Fruit fly (Drosophila melanogaster): ENCODE measurements around the gene CG10011.

Gene CG10011

DNA sequence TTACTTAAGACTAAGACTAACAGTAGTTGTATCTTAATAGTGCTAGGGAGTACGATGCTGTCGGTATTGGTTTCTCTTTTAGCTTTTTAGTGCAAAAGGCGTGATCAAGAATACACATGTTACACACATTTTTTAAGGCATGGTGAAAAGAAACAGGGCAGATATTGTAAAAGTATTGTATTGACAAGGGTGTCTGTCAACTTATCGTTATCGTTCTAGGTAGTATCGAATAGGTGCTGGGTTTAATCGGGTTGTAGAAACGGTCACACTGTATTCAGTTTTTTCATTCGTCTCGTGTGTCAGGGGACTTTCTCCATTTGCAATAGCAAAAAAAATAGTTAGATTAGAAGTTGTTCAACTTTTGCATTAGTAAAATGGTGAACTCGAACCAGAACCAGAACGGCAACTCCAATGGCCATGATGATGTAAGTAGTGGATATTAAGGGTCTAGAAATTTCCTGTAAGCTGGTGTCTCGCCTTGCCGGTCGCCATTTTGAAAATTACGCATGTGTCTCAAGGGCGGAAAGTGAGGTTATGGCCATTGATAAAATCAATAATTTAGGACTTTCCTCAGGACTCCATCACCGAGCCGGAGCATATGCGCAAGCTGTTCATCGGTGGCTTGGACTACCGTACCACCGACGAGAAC is 34.6 kb downstream of the CG10011 start (continued):
- TF ChIP-seq foxo (GFP tag; optimal IDR thresholded peaks at IDR 0.05), result no peak
- no peak for TF ChIP-seq br (GFP tag; optimal IDR thresholded peaks at IDR 0.05)
- no peak for TF ChIP-seq dl (GFP tag; optimal IDR thresholded peaks at IDR 0.05; ENCODE audit: insufficient read depth in 1 of 2, partially characterized antibody in 2 of 2)
- no peak for TF ChIP-seq brk (GFP tag; optimal IDR thresholded peaks at IDR 0.05)

DNA sequence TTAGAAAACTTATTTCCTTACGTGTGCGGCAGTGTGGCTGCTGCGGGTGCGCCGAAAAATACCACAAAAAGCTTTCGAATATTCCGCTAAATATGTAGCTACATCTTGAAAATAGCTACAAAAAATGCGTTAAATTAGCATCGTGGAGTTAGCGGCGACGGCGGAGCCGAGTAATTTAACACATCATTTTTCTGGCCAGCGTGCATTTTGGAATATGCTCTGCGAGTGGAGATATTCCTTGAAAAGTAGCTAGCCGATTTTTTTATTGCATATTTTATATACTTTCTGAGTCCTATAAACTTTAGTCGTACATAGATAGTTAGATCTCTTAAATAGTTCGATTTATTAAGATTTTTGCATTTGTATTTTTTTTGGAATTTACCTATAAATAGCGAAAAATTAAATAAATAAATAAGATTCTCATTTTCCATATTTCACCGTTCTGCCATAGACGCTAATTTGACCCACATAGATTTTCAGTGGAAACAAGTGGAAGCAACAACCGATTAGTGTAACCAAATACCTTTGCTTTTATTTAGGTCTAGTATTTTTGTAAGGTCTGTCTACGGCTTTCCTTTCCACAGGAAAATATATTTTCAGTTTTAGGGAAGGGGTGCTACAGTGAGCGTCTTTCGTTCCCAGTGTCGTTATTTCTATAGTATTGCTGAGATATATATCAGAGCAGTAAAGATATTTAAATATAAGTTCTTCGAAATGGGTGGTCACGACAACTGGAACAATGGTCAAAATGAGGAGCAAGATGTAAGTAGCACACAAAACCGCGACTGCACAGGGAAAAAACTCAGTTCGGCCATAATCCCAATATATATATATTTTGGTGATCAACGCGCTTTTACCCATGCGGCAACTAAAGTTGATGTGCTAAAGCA is 35.4 kb downstream of the CG10011 start, which contains the start of the genes Noa36 and Hrb98DE:
Gene Noa36, minus strand, starts transcription at position 51 of the 890 bp plus-strand sequence.
Gene Hrb98DE, plus strand, starts transcription at position 597 of the 890 bp plus-strand sequence.
- TF ChIP-seq Vsx2 (GFP tag; optimal IDR thresholded peaks at IDR 0.05; ENCODE audit: partially characterized antibody) (no peak), sv (GFP tag; optimal IDR thresholded peaks at IDR 0.05) (no peak), Mio (GFP tag; optimal IDR thresholded peaks at IDR 0.05) (no peak), h (GFP tag; optimal IDR thresholded peaks at IDR 0.05) (no peak), Abd-B (GFP tag; optimal IDR thresholded peaks at IDR 0.05) (no peak), fru (GFP tag; optimal IDR thresholded peaks at IDR 0.05) (no peak), ey (GFP tag; optimal IDR thresholded peaks at IDR 0.05) (peak; percentile 11), woc (GFP tag; optimal IDR thresholded peaks at IDR 0.05) (peak; percentile 44), tai (GFP tag; optimal IDR thresholded peaks at IDR 0.05) (no peak), dmrt93B (GFP tag; optimal IDR thresholded peaks at IDR 0.05) (no peak), Dif (GFP tag; optimal IDR thresholded peaks at IDR 0.05; ENCODE audit: partially characterized antibody) (no peak), Rel (GFP tag; optimal IDR thresholded peaks at IDR 0.05) (no peak), Rel (tag; optimal IDR thresholded peaks at IDR 0.05) (no peak), jim (GFP tag; optimal IDR thresholded peaks at IDR 0.05) (peak; percentile 57), CrebA (GFP tag; optimal IDR thresholded peaks at IDR 0.05; ENCODE audit: borderline replicate concordance) (no peak), OdsH (GFP tag; optimal IDR thresholded peaks at IDR 0.05) (peak; percentile 13), Sp1 (GFP tag; optimal IDR thresholded peaks at IDR 0.05) (peak; percentile 7), Jra (GFP tag; optimal IDR thresholded peaks at IDR 0.05) (peak; percentile 21), dl (GFP tag; optimal IDR thresholded peaks at IDR 0.05; ENCODE audit: insufficient read depth in 1 of 2, partially characterized antibody in 2 of 2) (no peak), Myc (optimal IDR thresholded peaks at IDR 0.05) (peak; percentile 67), Hnf4 (GFP tag; optimal IDR thresholded peaks at IDR 0.05) (peak; percentile 9), lola (GFP tag; optimal IDR thresholded peaks at IDR 0.05) (no peak), Hr83 (GFP tag; optimal IDR thresholded peaks at IDR 0.05; ENCODE audit: poor library complexity, severe bottlenecking) (no peak), pan (optimal IDR thresholded peaks at IDR 0.05) (no peak), sage (GFP tag; optimal IDR thresholded peaks at IDR 0.05) (no peak), CG9705 (GFP tag; optimal IDR thresholded peaks at IDR 0.05) (no peak), CG32264 (GFP tag; optimal IDR thresholded peaks at IDR 0.05) (no peak), rgr (GFP tag; optimal IDR thresholded peaks at IDR 0.05) (no peak), dsf (GFP tag; optimal IDR thresholded peaks at IDR 0.05; ENCODE audit: borderline replicate concordance) (peak; percentile 11), psq (GFP tag; optimal IDR thresholded peaks at IDR 0.05) (no peak), usp (GFP tag; optimal IDR thresholded peaks at IDR 0.05) (no peak), foxo (GFP tag; optimal IDR thresholded peaks at IDR 0.05) (peak in 1 of 2 experiments; percentile 51), HLH106 (tag; optimal IDR thresholded peaks at IDR 0.05) (peak; percentile 49), br (GFP tag; optimal IDR thresholded peaks at IDR 0.05) (no peak), N (GFP tag; optimal IDR thresholded peaks at IDR 0.05) (no peak), brk (GFP tag; optimal IDR thresholded peaks at IDR 0.05) (no peak)

DNA sequence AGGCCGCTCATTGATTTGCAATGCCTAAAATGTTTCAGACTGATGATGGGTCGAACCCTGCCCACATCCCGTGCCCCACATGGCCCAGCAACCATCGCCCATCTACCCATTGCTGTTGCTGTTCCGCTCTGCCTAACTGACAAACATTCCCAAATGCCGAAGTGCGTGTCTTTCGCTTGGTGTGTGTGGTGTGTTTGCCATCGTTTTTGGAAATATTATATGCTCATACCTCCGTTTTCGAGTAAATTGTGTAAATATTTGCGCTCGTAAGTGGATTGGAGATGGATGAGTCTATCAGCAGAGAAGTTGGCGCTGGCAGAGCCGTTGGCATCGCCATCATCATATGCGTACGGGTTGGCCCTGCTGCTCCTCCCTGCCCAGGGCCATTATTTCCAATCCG is 37.4 kb downstream of the CG10011 start:
- TF ChIP-seq dsf (GFP tag; optimal IDR thresholded peaks at IDR 0.05; ENCODE audit: borderline replicate concordance) (no peak), rgr (GFP tag; optimal IDR thresholded peaks at IDR 0.05) (no peak), foxo (GFP tag; optimal IDR thresholded peaks at IDR 0.05) (no peak), N (GFP tag; optimal IDR thresholded peaks at IDR 0.05) (no peak), pan (optimal IDR thresholded peaks at IDR 0.05) (no peak), lola (GFP tag; optimal IDR thresholded peaks at IDR 0.05) (no peak), Myc (optimal IDR thresholded peaks at IDR 0.05) (no peak), Dfd (GFP tag; optimal IDR thresholded peaks at IDR 0.05) (no peak), Dif (GFP tag; optimal IDR thresholded peaks at IDR 0.05; ENCODE audit: partially characterized antibody) (no peak), h (GFP tag; optimal IDR thresholded peaks at IDR 0.05) (no peak), jim (GFP tag; optimal IDR thresholded peaks at IDR 0.05) (no peak), dmrt93B (GFP tag; optimal IDR thresholded peaks at IDR 0.05) (no peak), Hr78 (GFP tag; optimal IDR thresholded peaks at IDR 0.05) (no peak), sv (GFP tag; optimal IDR thresholded peaks at IDR 0.05) (no peak), Jra (GFP tag; optimal IDR thresholded peaks at IDR 0.05) (no peak), GATAd (GFP tag; optimal IDR thresholded peaks at IDR 0.05) (no peak), CrebA (GFP tag; optimal IDR thresholded peaks at IDR 0.05; ENCODE audit: borderline replicate concordance) (no peak)
